Fruit fly (Drosophila melanogaster): ENCODE data around the gene CG8927.

Gene CG8927

DNA sequence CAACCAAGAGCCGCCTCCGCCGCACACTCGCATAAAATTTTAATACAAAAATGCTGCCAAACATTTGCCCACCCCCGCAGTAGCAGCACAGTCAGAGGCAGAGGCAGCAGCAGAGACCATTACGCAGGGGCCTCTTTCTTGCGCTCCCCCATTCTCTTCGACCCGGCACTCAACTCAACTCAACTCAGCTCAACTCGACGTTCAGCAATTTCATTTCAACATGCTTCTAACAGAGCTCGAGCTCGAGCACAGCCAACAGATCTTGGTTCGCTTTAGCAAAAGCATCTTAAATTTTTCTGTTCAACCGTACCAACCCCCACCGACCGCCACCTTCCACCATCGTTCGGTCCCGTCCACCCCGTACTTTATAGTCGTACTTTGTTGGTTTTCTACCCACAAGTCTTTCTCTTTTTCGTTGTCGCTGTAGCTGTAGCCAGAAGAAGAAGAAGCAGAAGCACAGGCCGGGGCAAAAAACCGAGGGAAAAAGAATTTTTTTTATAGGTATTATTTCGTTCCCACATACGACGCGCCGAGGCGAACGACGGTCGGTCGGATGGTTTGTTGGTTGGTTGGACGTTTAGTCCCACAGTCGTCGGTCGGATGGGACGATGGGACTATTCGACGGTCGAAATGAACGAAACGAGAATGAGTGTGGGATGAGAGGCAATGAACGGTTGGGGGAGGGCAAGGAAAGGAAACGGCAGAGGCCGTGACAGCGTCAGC, 54.6 kb downstream of the CG8927 start (continued):
- TF ChIP-seq CG4730 (GFP tag; IDR thresholded peaks at IDR 0.05) (no peak), HmgZ (tag; optimal IDR thresholded peaks at IDR 0.05) (peak; percentile 62), sens-2 (GFP tag; IDR thresholded peaks at IDR 0.05) (no peak), CG13894 (tag; optimal IDR thresholded peaks at IDR 0.05) (peak; percentile 100), CG3847 (GFP tag; IDR thresholded peaks at IDR 0.05) (no peak), lab (GFP tag; optimal IDR thresholded peaks at IDR 0.05) (no peak), gsb (GFP tag; IDR thresholded peaks at IDR 0.05) (no peak), BEAF-32 (GFP tag; optimal IDR thresholded peaks at IDR 0.05) (no peak), repo (GFP tag; optimal IDR thresholded peaks at IDR 0.05) (no peak), Hr3 (GFP tag; optimal IDR thresholded peaks at IDR 0.05) (no peak), CG14667 (GFP tag; IDR thresholded peaks at IDR 0.05) (no peak), lbe (GFP tag; optimal IDR thresholded peaks at IDR 0.05) (peak; percentile 76), CG30020 (tag; optimal IDR thresholded peaks at IDR 0.05) (no peak), CG7839 (tag; optimal IDR thresholded peaks at IDR 0.05) (no peak), esg (GFP tag; conservative IDR thresholded peaks at IDR 0.05) (no peak), CG6654 (GFP tag; optimal IDR thresholded peaks at IDR 0.05) (no peak), CG15479 (GFP tag; optimal IDR thresholded peaks at IDR 0.05) (no peak), CG12942 (GFP tag; optimal IDR thresholded peaks at IDR 0.05) (no peak), Ravus (GFP tag; IDR thresholded peaks at IDR 0.05) (no peak), gem (tag; optimal IDR thresholded peaks at IDR 0.05) (no peak), CG12236 (GFP tag; optimal IDR thresholded peaks at IDR 0.05) (no peak), oc (tag; optimal IDR thresholded peaks at IDR 0.05) (no peak), Mrtf (GFP tag; IDR thresholded peaks at IDR 0.05) (no peak), row (GFP tag; IDR thresholded peaks at IDR 0.05) (no peak), fd64A (GFP tag; optimal IDR thresholded peaks at IDR 0.05) (no peak), ase (GFP tag; IDR thresholded peaks at IDR 0.05) (no peak), croc (GFP tag; conservative IDR thresholded peaks at IDR 0.05) (no peak), CG2889 (GFP tag; IDR thresholded peaks at IDR 0.05) (no peak), CG8388 (GFP tag; optimal IDR thresholded peaks at IDR 0.05) (no peak), CG33213 (GFP tag; optimal IDR thresholded peaks at IDR 0.05) (no peak), CG17829 (tag; optimal IDR thresholded peaks at IDR 0.05) (no peak), fd3F (GFP tag; optimal IDR thresholded peaks at IDR 0.05) (no peak), Dad (GFP tag; optimal IDR thresholded peaks at IDR 0.05) (no peak), CG9727 (GFP tag; optimal IDR thresholded peaks at IDR 0.05) (no peak), pros (GFP tag; optimal IDR thresholded peaks at IDR 0.05) (peak; percentile 100), CG17802 (tag; optimal IDR thresholded peaks at IDR 0.05) (no peak), chinmo (GFP tag; IDR thresholded peaks at IDR 0.05; ENCODE audit: partially characterized antibody) (no peak), ab (GFP tag; optimal IDR thresholded peaks at IDR 0.05) (no peak), CG12659 (GFP tag; optimal IDR thresholded peaks at IDR 0.05) (no peak), ash1 (GFP tag; optimal IDR thresholded peaks at IDR 0.05) (peak; percentile 54), E2f2 (GFP tag; IDR thresholded peaks at IDR 0.05) (no peak), hb (GFP tag; IDR thresholded peaks at IDR 0.05; ENCODE audit: partially characterized antibody) (no peak), en (GFP tag; optimal IDR thresholded peaks at IDR 0.05) (no peak), Deaf1 (tag; optimal IDR thresholded peaks at IDR 0.05) (peak; percentile 99), Dfd (GFP tag; optimal IDR thresholded peaks at IDR 0.05) (no peak), CG7928 (GFP tag; optimal IDR thresholded peaks at IDR 0.05) (no peak), Stat92E (GFP tag; optimal IDR thresholded peaks at IDR 0.05) (no peak), gce (GFP tag; IDR thresholded peaks at IDR 0.05) (no peak), CG17186 (GFP tag; optimal IDR thresholded peaks at IDR 0.05) (no peak), CG1647 (GFP tag; optimal IDR thresholded peaks at IDR 0.05) (no peak)
